Worm (Caenorhabditis elegans) whole organism, L3 larva: ENCODE data around the gene Y38H6C.24.

ENCODE experiments used
- R02D3.7 ChIP-seq: fragments of 150-350 bp; optimal IDR thresholded peaks from 2 replicates; lab custom pipeline; 2014; ENCODE audit warnings: missing biosample characterization, missing genetic modification characterization
- ZK546.5 ChIP-seq: sonication (generic microtip); optimal IDR thresholded peaks from 2 replicates; lab custom pipeline; 2017; ENCODE audit warnings: missing biosample characterization, missing genetic modification characterization
- aly-2 ChIP-seq: fragments of 150-350 bp; optimal IDR thresholded peaks from 2 replicates; lab custom pipeline; 2014; ENCODE audit warnings: missing biosample characterization, missing genetic modification characterization
- ama-1 ChIP-seq: fragments of 150-350 bp; optimal IDR thresholded peaks from 2 replicates; lab custom pipeline; 2018
- ceh-16 ChIP-seq: sonication (generic microtip); optimal IDR thresholded peaks from 2 replicates; lab custom pipeline; 2017; ENCODE audit warnings: missing biosample characterization, missing genetic modification characterization
- ceh-28 ChIP-seq: fragments of 150-350 bp; optimal IDR thresholded peaks from 2 replicates; lab custom pipeline; 2014; ENCODE audit warnings: missing biosample characterization, missing genetic modification reagents, missing genetic modification characterization
- ceh-82 ChIP-seq: fragments of 150-350 bp; optimal IDR thresholded peaks from 2 replicates; lab custom pipeline; 2014; ENCODE audit warnings: missing biosample characterization, missing genetic modification characterization
- ceh-9 ChIP-seq: sonication (generic microtip); optimal IDR thresholded peaks from 2 replicates; lab custom pipeline; 2018; ENCODE audit warnings: missing biosample characterization, missing genetic modification characterization
- egl-5 ChIP-seq: fragments of 150-350 bp; optimal IDR thresholded peaks from 2 replicates; lab custom pipeline; 2017; ENCODE audit warnings: missing biosample characterization, missing genetic modification reagents, missing genetic modification characterization, inconsistent platforms
- elt-1 ChIP-seq: fragments of 150-350 bp; optimal IDR thresholded peaks from 2 replicates; lab custom pipeline; 2014; ENCODE audit warnings: missing biosample characterization, missing genetic modification characterization
- elt-2 ChIP-seq: sonication (generic microtip); optimal IDR thresholded peaks from 2 replicates; lab custom pipeline; 2016; ENCODE audit warnings: missing genetic modification reagents, mild to moderate bottlenecking, missing genetic modification characterization, missing compliant biosample characterization
- elt-3 ChIP-seq, 3 experiments: fragments of 150-350 bp in 1 of 3; sonication (generic microtip) in 2 of 3; optimal IDR thresholded peaks; 2 replicates in 2 of 3; 4 replicates in 1 of 3; lab custom pipeline; 2014 to 2017; ENCODE audit warnings: missing biosample characterization in 3 of 3, missing genetic modification characterization in 3 of 3
- eor-1 ChIP-seq, 2 experiments: fragments of 150-350 bp; optimal IDR thresholded peaks; 2 replicates each; lab custom pipeline; 2014 to 2018; ENCODE audit warnings: missing biosample characterization in 2 of 2, missing genetic modification characterization in 2 of 2
- fkh-10 ChIP-seq: sonication (generic microtip); optimal IDR thresholded peaks from 2 replicates; lab custom pipeline; 2017; ENCODE audit warnings: missing biosample characterization, missing genetic modification reagents, missing genetic modification characterization
- fkh-2 ChIP-seq: fragments of 150-350 bp; optimal IDR thresholded peaks from 2 replicates; lab custom pipeline; 2014; ENCODE audit warnings: missing biosample characterization, missing genetic modification reagents, missing genetic modification characterization
- fos-1 ChIP-seq: fragments of 150-350 bp; optimal IDR thresholded peaks from 2 replicates; lab custom pipeline; 2014; ENCODE audit warnings: missing biosample characterization, missing genetic modification characterization
- hmg-11 ChIP-seq: sonication (generic microtip); optimal IDR thresholded peaks from 2 replicates; lab custom pipeline; 2016; ENCODE audit warnings: missing genetic modification characterization, missing compliant biosample characterization
- jun-1 ChIP-seq: fragments of 150-350 bp; optimal IDR thresholded peaks from 2 replicates; lab custom pipeline; 2014; ENCODE audit warnings: missing biosample characterization, missing genetic modification reagents, missing genetic modification characterization
- lin-15B ChIP-seq: fragments of 150-350 bp; optimal IDR thresholded peaks from 2 replicates; lab custom pipeline; 2014; ENCODE audit warnings: missing biosample characterization, missing genetic modification characterization
- lin-39 ChIP-seq: fragments of 150-350 bp; optimal IDR thresholded peaks from 2 replicates; lab custom pipeline; 2018; ENCODE audit warnings: missing biosample characterization, missing genetic modification reagents, missing genetic modification characterization
- lsy-12 ChIP-seq: sonication (generic microtip); optimal IDR thresholded peaks from 2 replicates; lab custom pipeline; 2016; ENCODE audit warnings: mild to moderate bottlenecking, missing genetic modification characterization, missing compliant biosample characterization
- mdl-1 ChIP-seq: fragments of 150-350 bp; optimal IDR thresholded peaks from 2 replicates; lab custom pipeline; 2014; ENCODE audit warnings: missing biosample characterization, missing genetic modification characterization
- mml-1 ChIP-seq: fragments of 150-350 bp; sonication (generic microtip); optimal IDR thresholded peaks from 3 replicates; lab custom pipeline; 2014; ENCODE audit warnings: missing biosample characterization, missing genetic modification characterization
- nfya-1 ChIP-seq: sonication (generic microtip); optimal IDR thresholded peaks from 2 replicates; lab custom pipeline; 2017; ENCODE audit warnings: missing genetic modification characterization, mild to moderate bottlenecking, missing compliant biosample characterization, antibody characterized with exemption, moderate library complexity; ENCODE audit not compliant: insufficient read depth
- nhr-12 ChIP-seq: fragments of 150-350 bp; optimal IDR thresholded peaks from 2 replicates; lab custom pipeline; 2014; ENCODE audit warnings: missing biosample characterization, missing genetic modification characterization
- nhr-23 ChIP-seq: fragments of 150-350 bp; optimal IDR thresholded peaks from 2 replicates; lab custom pipeline; 2014; ENCODE audit warnings: missing biosample characterization, missing genetic modification reagents, missing genetic modification characterization
- nhr-237 ChIP-seq: fragments of 150-350 bp; optimal IDR thresholded peaks from 2 replicates; lab custom pipeline; 2014; ENCODE audit warnings: missing biosample characterization, missing genetic modification characterization
- nhr-25 ChIP-seq: sonication (generic microtip); optimal IDR thresholded peaks from 2 replicates; lab custom pipeline; 2017; ENCODE audit warnings: missing biosample characterization, missing genetic modification characterization
- nhr-43 ChIP-seq: sonication (generic microtip); optimal IDR thresholded peaks from 2 replicates; lab custom pipeline; 2016; ENCODE audit warnings: mild to moderate bottlenecking, missing genetic modification characterization, missing compliant biosample characterization; ENCODE audit not compliant: poor library complexity, severe bottlenecking
- nhr-67 ChIP-seq: fragments of 150-350 bp; optimal IDR thresholded peaks from 2 replicates; lab custom pipeline; 2014; ENCODE audit warnings: missing biosample characterization, missing genetic modification characterization
- nhr-76 ChIP-seq: fragments of 150-350 bp; sonication (generic microtip); optimal IDR thresholded peaks from 5 replicates; lab custom pipeline; 2014; ENCODE audit warnings: missing biosample characterization, missing genetic modification characterization
- pha-4 ChIP-seq: fragments of 150-350 bp; optimal IDR thresholded peaks from 2 replicates; lab custom pipeline; 2014; ENCODE audit warnings: missing biosample characterization, missing genetic modification reagents, missing genetic modification characterization
- pqm-1 ChIP-seq: fragments of 150-350 bp; optimal IDR thresholded peaks from 2 replicates; lab custom pipeline; 2017; ENCODE audit warnings: missing biosample characterization, missing genetic modification characterization, inconsistent platforms
- sea-2 ChIP-seq: fragments of 150-350 bp; sonication (generic microtip); optimal IDR thresholded peaks from 4 replicates; lab custom pipeline; 2014; ENCODE audit warnings: missing biosample characterization, missing genetic modification reagents, missing genetic modification characterization
- skn-1 ChIP-seq: fragments of 150-350 bp; optimal IDR thresholded peaks from 2 replicates; lab custom pipeline; 2014; ENCODE audit warnings: missing biosample characterization, missing genetic modification characterization
- snpc-4 ChIP-seq: fragments of 150-350 bp; optimal IDR thresholded peaks from 2 replicates; lab custom pipeline; 2014; ENCODE audit warnings: missing biosample characterization, missing genetic modification characterization
- tbx-2 ChIP-seq: sonication (generic microtip); optimal IDR thresholded peaks from 2 replicates; lab custom pipeline; 2016; ENCODE audit warnings: mild to moderate bottlenecking, missing genetic modification characterization, missing compliant biosample characterization
- unc-39 ChIP-seq: sonication (generic microtip); optimal IDR thresholded peaks from 4 replicates; lab custom pipeline; 2017; ENCODE audit warnings: missing biosample characterization, missing genetic modification characterization
- unc-62 ChIP-seq: fragments of 150-350 bp; sonication (generic microtip); optimal IDR thresholded peaks from 4 replicates; lab custom pipeline; 2014; ENCODE audit warnings: missing biosample characterization, missing genetic modification reagents, missing genetic modification characterization
- ztf-11 ChIP-seq: fragments of 150-350 bp; optimal IDR thresholded peaks from 2 replicates; lab custom pipeline; 2014; ENCODE audit warnings: missing biosample characterization, missing genetic modification characterization
- ztf-4 ChIP-seq: fragments of 150-350 bp; optimal IDR thresholded peaks from 2 replicates; lab custom pipeline; 2014; ENCODE audit warnings: missing biosample characterization, missing genetic modification characterization

The Y38H6C.24 gene

ce11 chrV:20525816-20526459 lies at the start of gene Y38H6C.24, which contains the start of gene srh-166:
Y38H6C.24 (plus strand) TSS chrV:20526435.
srh-166 (minus strand) TSS chrV:20525866.
- TF ChIP-seq pqm-1 (tag; lab: Kevin White, UChicago): peak; percentile 89
- TF ChIP-seq jun-1 (tag; lab: Kevin White, UChicago): peak; percentile 52
- TF ChIP-seq aly-2 (tag; lab: Kevin White, UChicago): no peak
- no peak for TF ChIP-seq ztf-4
- no peak for TF ChIP-seq mml-1 (tag; lab: Kevin White, UChicago)
- no peak for TF ChIP-seq fkh-10 (GFP tag; lab: Kevin White, UChicago)
- TF ChIP-seq elt-2 (tag; lab: Kevin White, UChicago): peak; percentile 82
- peak; percentile 41 for TF ChIP-seq skn-1
- no peak for TF ChIP-seq unc-39 (tag; lab: Kevin White, UChicago)
- TF ChIP-seq pha-4 (tag; lab: Kevin White, UChicago): no peak
- TF ChIP-seq ZK546.5 (tag; lab: Kevin White, UChicago): no peak
- no peak for TF ChIP-seq ceh-9
- TF ChIP-seq snpc-4 (tag; lab: Kevin White, UChicago): no peak
- no peak for TF ChIP-seq tbx-2 (tag; lab: Kevin White, UChicago)
- TF ChIP-seq nhr-12: no peak

ce11 chrV:20476514-20476913 lies 49.7 kb upstream of the Y38H6C.24 start:
- TF ChIP-seq fos-1 (tag; lab: Kevin White, UChicago) (no peak), snpc-4 (tag; lab: Kevin White, UChicago) (no peak), ceh-16 (tag; lab: Kevin White, UChicago) (no peak), fkh-10 (GFP tag; lab: Kevin White, UChicago) (no peak), pqm-1 (tag; lab: Kevin White, UChicago) (no peak), sea-2 (no peak), fkh-2 (tag; lab: Kevin White, UChicago) (no peak), ceh-82 (tag; lab: Kevin White, UChicago) (no peak), tbx-2 (tag; lab: Kevin White, UChicago) (no peak), ama-1 (lab: Kevin White, UChicago) (no peak), elt-3 (tag; optimal IDR thresholded peaks at IDR 0.05; lab: Kevin White, UChicago) (no peak), nhr-76 (tag; lab: Kevin White, UChicago) (no peak), unc-62 (GFP tag; lab: Kevin White, UChicago) (no peak), lin-15B (tag; lab: Kevin White, UChicago) (no peak), lsy-12 (tag; lab: Kevin White, UChicago) (no peak), nhr-23 (no peak)

ce11 chrV:20476981-20477380 lies 49.3 kb upstream of the Y38H6C.24 start:
- TF ChIP-seq nhr-23 (peak; percentile 17), nhr-76 (tag; lab: Kevin White, UChicago) (no peak), unc-39 (tag; lab: Kevin White, UChicago) (no peak), pha-4 (tag; lab: Kevin White, UChicago) (peak; percentile 0), lin-15B (tag; lab: Kevin White, UChicago) (peak; percentile 34), hmg-11 (tag; lab: Kevin White, UChicago) (peak; percentile 41), fos-1 (tag; lab: Kevin White, UChicago) (no peak), R02D3.7 (tag; lab: Kevin White, UChicago) (peak; percentile 20), nfya-1 (peak; percentile 46), ZK546.5 (tag; lab: Kevin White, UChicago) (no peak)

- no peak for TF ChIP-seq ZK546.5 (tag; lab: Kevin White, UChicago)
- TF ChIP-seq R02D3.7 (tag; lab: Kevin White, UChicago): peak; percentile 93
- peak; percentile 27 for TF ChIP-seq elt-2 (tag; lab: Kevin White, UChicago)
- TF ChIP-seq fos-1 (tag; lab: Kevin White, UChicago): no peak
- peak; percentile 79 for TF ChIP-seq nfya-1
- no peak for TF ChIP-seq nhr-67 (tag; lab: Kevin White, UChicago)
- no peak for TF ChIP-seq mdl-1
- no peak for TF ChIP-seq pqm-1 (tag; lab: Kevin White, UChicago)
- TF ChIP-seq jun-1 (tag; lab: Kevin White, UChicago): no peak
- TF ChIP-seq elt-1: no peak
- TF ChIP-seq ama-1 (lab: Kevin White, UChicago): peak; percentile 18
- peak; percentile 81 for TF ChIP-seq pha-4 (tag; lab: Kevin White, UChicago)
- no peak for TF ChIP-seq aly-2 (tag; lab: Kevin White, UChicago)
- TF ChIP-seq skn-1: no peak
- TF ChIP-seq eor-1 (tag; optimal IDR thresholded peaks at IDR 0.05; lab: Kevin White, UChicago): no peak
- TF ChIP-seq nhr-25 (tag; lab: Kevin White, UChicago): peak; percentile 44
- TF ChIP-seq ztf-4: no peak
- peak; percentile 44 for TF ChIP-seq nhr-43 (tag; lab: Kevin White, UChicago)
- no peak for TF ChIP-seq elt-3 (tag; optimal IDR thresholded peaks at IDR 0.05; lab: Kevin White, UChicago)
- TF ChIP-seq ztf-11: no peak
- peak; percentile 57 for TF ChIP-seq lin-39 (tag; lab: Kevin White, UChicago)
- peak; percentile 46 for TF ChIP-seq ceh-28 (tag; lab: Kevin White, UChicago)
- no peak for TF ChIP-seq fkh-10 (GFP tag; lab: Kevin White, UChicago)
- no peak for TF ChIP-seq ceh-9
- TF ChIP-seq fkh-2 (tag; lab: Kevin White, UChicago): no peak
- no peak for TF ChIP-seq ceh-16 (tag; lab: Kevin White, UChicago)
- TF ChIP-seq nhr-237 (tag; lab: Kevin White, UChicago): no peak
- TF ChIP-seq snpc-4 (tag; lab: Kevin White, UChicago): no peak
- TF ChIP-seq egl-5 (tag; lab: Kevin White, UChicago): no peak
Observed at ce11 chrV:20479013-20479739, 47.1 kb upstream of the Y38H6C.24 start, which contains the start of the genes calf-1 and rpl-2. calf-1 (minus strand) TSS chrV:20479089. rpl-2 (plus strand) TSS chrV:20479689.
